Worm (Caenorhabditis elegans): ENCODE data around the gene B0464.6.

The B0464.6 gene

DNA sequence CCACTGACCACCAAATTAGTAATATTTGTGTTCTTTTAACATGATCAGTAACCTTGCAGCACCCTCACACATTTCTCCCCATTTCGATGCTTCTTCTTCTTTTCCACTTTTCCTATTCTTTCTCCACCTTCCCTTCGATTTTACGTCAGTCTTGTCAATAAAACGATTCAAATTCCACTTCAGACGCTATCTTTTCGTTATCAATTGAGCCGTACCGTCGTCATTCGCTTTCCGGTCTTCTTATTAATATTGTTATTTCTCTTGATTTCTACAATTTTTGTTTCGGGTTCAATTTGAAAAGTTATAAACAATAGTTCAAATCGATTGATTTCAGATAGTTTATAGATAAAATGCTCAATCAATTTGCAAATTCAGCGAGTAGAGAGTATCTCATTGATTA lies 21.7 kb upstream of the B0464.6 start:
- TF ChIP-seq elt-2 (tag; optimal IDR thresholded peaks at IDR 0.05) (peak; percentile 6), sox-4 (tag; optimal IDR thresholded peaks at IDR 0.05) (no peak), ceh-30 (tag; optimal IDR thresholded peaks at IDR 0.05) (no peak), unc-55 (GFP tag; optimal IDR thresholded peaks at IDR 0.05) (no peak)

- TF ChIP-seq F13H6.1 (tag; optimal IDR thresholded peaks at IDR 0.05), result no peak
- TF ChIP-seq ceh-9 (tag; optimal IDR thresholded peaks at IDR 0.05), result no peak
- no peak for TF ChIP-seq ceh-18 (tag; optimal IDR thresholded peaks at IDR 0.05)
- TF ChIP-seq sox-4 (tag; optimal IDR thresholded peaks at IDR 0.05), result no peak
- no peak for TF ChIP-seq C08G9.2 (tag; optimal IDR thresholded peaks at IDR 0.05)
- TF ChIP-seq syd-9 (tag; optimal IDR thresholded peaks at IDR 0.05), result no peak
- no peak for TF ChIP-seq rnt-1 (tag; optimal IDR thresholded peaks at IDR 0.05)
- no peak for TF ChIP-seq T23F11.4 (GFP tag; optimal IDR thresholded peaks at IDR 0.05)
- no peak for TF ChIP-seq odd-2 (tag; optimal IDR thresholded peaks at IDR 0.05)
- TF ChIP-seq eyg-1 (tag; optimal IDR thresholded peaks at IDR 0.05), result no peak
- TF ChIP-seq unc-3 (GFP tag; conservative IDR thresholded peaks at IDR 0.05), result no peak
- no peak for TF ChIP-seq unc-3 (tag; optimal IDR thresholded peaks at IDR 0.05)
- TF ChIP-seq K09A11.1 (tag; optimal IDR thresholded peaks at IDR 0.05; ENCODE audit: insufficient read depth), result no peak
- no peak for TF ChIP-seq npax-4 (tag; optimal IDR thresholded peaks at IDR 0.05)
These were observed 19.6 kb upstream of the B0464.6 start, which contains the start of gene bre-3 for ce11 chrIII:9485373-9485772. TSS of gene bre-3 (minus strand) at chrIII:9485473.

- TF ChIP-seq ceh-31 (tag; optimal IDR thresholded peaks at IDR 0.05), result peak; percentile 56
- TF ChIP-seq nfya-1 (tag; optimal IDR thresholded peaks at IDR 0.05), result peak; percentile 59
- TF ChIP-seq zip-5 (tag; optimal IDR thresholded peaks at IDR 0.05), result no peak
- TF ChIP-seq pat-9 (tag; optimal IDR thresholded peaks at IDR 0.05), result no peak
- TF ChIP-seq ceh-34 (tag; optimal IDR thresholded peaks at IDR 0.05), result peak; percentile 32
- TF ChIP-seq unc-55 (GFP tag; optimal IDR thresholded peaks at IDR 0.05), result no peak
- TF ChIP-seq syd-9 (tag; optimal IDR thresholded peaks at IDR 0.05), result no peak
- TF ChIP-seq hlh-8 (tag; optimal IDR thresholded peaks at IDR 0.05), result peak; percentile 80
- no peak for TF ChIP-seq mec-3 (tag; optimal IDR thresholded peaks at IDR 0.05; ENCODE audit: borderline replicate concordance)
- no peak for TF ChIP-seq hlh-13 (GFP tag; optimal IDR thresholded peaks at IDR 0.05)
- TF ChIP-seq rnt-1 (tag; optimal IDR thresholded peaks at IDR 0.05), result no peak
- no peak for TF ChIP-seq ceh-18 (tag; optimal IDR thresholded peaks at IDR 0.05)
- TF ChIP-seq pax-1 (tag; optimal IDR thresholded peaks at IDR 0.05), result no peak
- no peak for TF ChIP-seq pha-4 (tag; optimal IDR thresholded peaks at IDR 0.05)
- TF ChIP-seq ttx-3 (tag; optimal IDR thresholded peaks at IDR 0.05), result no peak
- TF ChIP-seq ztf-16 (tag; optimal IDR thresholded peaks at IDR 0.05), result no peak
- TF ChIP-seq ceh-9 (tag; optimal IDR thresholded peaks at IDR 0.05), result no peak
- no peak for TF ChIP-seq C08G9.2 (tag; optimal IDR thresholded peaks at IDR 0.05)
- TF ChIP-seq Y22D7AL.16 (tag; optimal IDR thresholded peaks at IDR 0.05), result no peak
- no peak for TF ChIP-seq ref-2 (tag; optimal IDR thresholded peaks at IDR 0.05)
- TF ChIP-seq ceh-24 (tag; optimal IDR thresholded peaks at IDR 0.05), result no peak
- TF ChIP-seq pqm-1 (tag; optimal IDR thresholded peaks at IDR 0.05), result no peak
- TF ChIP-seq elt-4 (tag; optimal IDR thresholded peaks at IDR 0.05), result no peak
- peak; percentile 54 for TF ChIP-seq unc-42 (tag; optimal IDR thresholded peaks at IDR 0.05)
- no peak for TF ChIP-seq pag-3 (tag; optimal IDR thresholded peaks at IDR 0.05; ENCODE audit: borderline replicate concordance)
- TF ChIP-seq nhr-232 (tag; optimal IDR thresholded peaks at IDR 0.05), result no peak
These were observed 18.0 kb upstream of the B0464.6 start for ce11 chrIII:9483716-9484115.

ce11 chrIII:9482423-9482993 lies 16.7 kb upstream of the B0464.6 start:
- TF ChIP-seq unc-42 (tag; optimal IDR thresholded peaks at IDR 0.05), result no peak
- TF ChIP-seq hlh-8 (tag; optimal IDR thresholded peaks at IDR 0.05), result no peak
- no peak for TF ChIP-seq gmeb-2 (tag; optimal IDR thresholded peaks at IDR 0.05)
- TF ChIP-seq pax-1 (tag; optimal IDR thresholded peaks at IDR 0.05), result no peak
- no peak for TF ChIP-seq fax-1 (tag; optimal IDR thresholded peaks at IDR 0.05)
- TF ChIP-seq pha-4 (tag; optimal IDR thresholded peaks at IDR 0.05), result no peak
- TF ChIP-seq sox-2 (GFP tag; IDR thresholded peaks at IDR 0.05), result no peak
- no peak for TF ChIP-seq ref-2 (tag; optimal IDR thresholded peaks at IDR 0.05)
- no peak for TF ChIP-seq nhr-232 (tag; optimal IDR thresholded peaks at IDR 0.05)
- TF ChIP-seq hlh-30 (tag; optimal IDR thresholded peaks at IDR 0.05; ENCODE audit: insufficient read depth), result no peak
- no peak for TF ChIP-seq ahr-1 (tag; optimal IDR thresholded peaks at IDR 0.05)
- TF ChIP-seq pqm-1 (tag; optimal IDR thresholded peaks at IDR 0.05), result no peak
- TF ChIP-seq pat-9 (tag; optimal IDR thresholded peaks at IDR 0.05), result no peak
- no peak for TF ChIP-seq che-1 (tag; optimal IDR thresholded peaks at IDR 0.05)
- TF ChIP-seq K09A11.1 (tag; optimal IDR thresholded peaks at IDR 0.05; ENCODE audit: insufficient read depth), result no peak
- TF ChIP-seq madf-2 (tag; optimal IDR thresholded peaks at IDR 0.05), result no peak
- TF ChIP-seq ceh-19 (GFP tag; optimal IDR thresholded peaks at IDR 0.05), result no peak
- no peak for TF ChIP-seq elt-4 (tag; optimal IDR thresholded peaks at IDR 0.05)
- no peak for TF ChIP-seq lim-6 (tag; optimal IDR thresholded peaks at IDR 0.05)

Measured in whole organism, late embryonic.